Fruit fly (Drosophila melanogaster): ENCODE results near the gene Orc2.
A peak's percentile ranks its signal among the peaks of the same experiment; 100 is the strongest.

Gene Orc2

dm6 chr3R:14008854-14009253 is 44.2 kb downstream of the Orc2 start (continued):
- TF ChIP-seq vri (GFP tag; optimal IDR thresholded peaks at IDR 0.05): no peak
- peak; percentile 88 for TF ChIP-seq Gug (GFP tag; IDR thresholded peaks at IDR 0.05)
- TF ChIP-seq Eip93F (GFP tag; optimal IDR thresholded peaks at IDR 0.05): no peak
- TF ChIP-seq CG10631 (GFP tag; optimal IDR thresholded peaks at IDR 0.05): peak; percentile 74
- TF ChIP-seq achi (GFP tag; optimal IDR thresholded peaks at IDR 0.05): peak; percentile 77
- TF ChIP-seq esn (GFP tag; optimal IDR thresholded peaks at IDR 0.05): peak; percentile 70
- TF ChIP-seq CG8319 (GFP tag; optimal IDR thresholded peaks at IDR 0.05): peak; percentile 47
- TF ChIP-seq pdm3 (GFP tag; optimal IDR thresholded peaks at IDR 0.05): peak; percentile 83
- peak; percentile 86 for TF ChIP-seq net (GFP tag; optimal IDR thresholded peaks at IDR 0.05)
- peak; percentile 95 for TF ChIP-seq Hr4 (GFP tag; optimal IDR thresholded peaks at IDR 0.05)
- peak; percentile 71 for TF ChIP-seq CG6792 (GFP tag; optimal IDR thresholded peaks at IDR 0.05)
- peak; percentile 77 for TF ChIP-seq Eip75B (GFP tag; optimal IDR thresholded peaks at IDR 0.05)
- peak; percentile 92 for TF ChIP-seq CG15336 (GFP tag; IDR thresholded peaks at IDR 0.05)
- peak; percentile 80 for TF ChIP-seq acj6 (GFP tag; optimal IDR thresholded peaks at IDR 0.05)
- TF ChIP-seq Smox (GFP tag; optimal IDR thresholded peaks at IDR 0.05): peak; percentile 54
- peak; percentile 81 for TF ChIP-seq dac (GFP tag; optimal IDR thresholded peaks at IDR 0.05)
- TF ChIP-seq Sox14 (GFP tag; optimal IDR thresholded peaks at IDR 0.05): peak; percentile 80
- TF ChIP-seq CG11294 (GFP tag; IDR thresholded peaks at IDR 0.05): peak; percentile 80
- peak; percentile 50 for TF ChIP-seq Ets21C (GFP tag; optimal IDR thresholded peaks at IDR 0.05)
- TF ChIP-seq Hr38 (GFP tag; optimal IDR thresholded peaks at IDR 0.05): no peak
- TF ChIP-seq CG1621 (tag; optimal IDR thresholded peaks at IDR 0.05): peak; percentile 61
- peak; percentile 8 for TF ChIP-seq CG9139 (GFP tag; optimal IDR thresholded peaks at IDR 0.05)

dm6 chr3R:14009643-14010042 is 45.0 kb downstream of the Orc2 start:
- no peak for TF ChIP-seq CG10669 (GFP tag; optimal IDR thresholded peaks at IDR 0.05)
- peak; percentile 6 for TF ChIP-seq Met (GFP tag; optimal IDR thresholded peaks at IDR 0.05)
- no peak for TF ChIP-seq ss (GFP tag; optimal IDR thresholded peaks at IDR 0.05)
- TF ChIP-seq Eip75B (GFP tag; optimal IDR thresholded peaks at IDR 0.05): no peak
- no peak for TF ChIP-seq Sox15 (GFP tag; optimal IDR thresholded peaks at IDR 0.05)
- TF ChIP-seq eg (GFP tag; IDR thresholded peaks at IDR 0.05): peak; percentile 40; the same call in 1 of the 3 replicates
- no peak for TF ChIP-seq Gug (GFP tag; IDR thresholded peaks at IDR 0.05)
- TF ChIP-seq CG8319 (GFP tag; optimal IDR thresholded peaks at IDR 0.05): no peak
- TF ChIP-seq CG6854 (GFP tag; optimal IDR thresholded peaks at IDR 0.05): no peak
- TF ChIP-seq lz (GFP tag; optimal IDR thresholded peaks at IDR 0.05): no peak
- TF ChIP-seq CG4318 (GFP tag; optimal IDR thresholded peaks at IDR 0.05): peak; percentile 43
- no peak for TF ChIP-seq CG6808 (GFP tag; optimal IDR thresholded peaks at IDR 0.05)
- peak; percentile 52; the same call in 1 of the 2 replicates for TF ChIP-seq CG15336 (GFP tag; IDR thresholded peaks at IDR 0.05)
- TF ChIP-seq Ets21C (GFP tag; optimal IDR thresholded peaks at IDR 0.05): no peak
- no peak for TF ChIP-seq topi (GFP tag; optimal IDR thresholded peaks at IDR 0.05)
- TF ChIP-seq CG34406 (GFP tag; optimal IDR thresholded peaks at IDR 0.05): peak; percentile 11
- no peak for TF ChIP-seq CG10631 (GFP tag; optimal IDR thresholded peaks at IDR 0.05)
- no peak for TF ChIP-seq spab (GFP tag; optimal IDR thresholded peaks at IDR 0.05)
- no peak for TF ChIP-seq CG3919 (GFP tag; optimal IDR thresholded peaks at IDR 0.05)
- TF ChIP-seq vri (GFP tag; optimal IDR thresholded peaks at IDR 0.05): no peak
- no peak for TF ChIP-seq net (GFP tag; optimal IDR thresholded peaks at IDR 0.05)
- no peak for TF ChIP-seq fd59A (GFP tag; optimal IDR thresholded peaks at IDR 0.05)
- peak; percentile 32 for TF ChIP-seq achi (GFP tag; optimal IDR thresholded peaks at IDR 0.05)
- TF ChIP-seq CG16779 (tag; optimal IDR thresholded peaks at IDR 0.05): no peak
- no peak for TF ChIP-seq dsx (GFP tag; optimal IDR thresholded peaks at IDR 0.05; ENCODE audit: poor library complexity, severe bottlenecking)
- TF ChIP-seq svp (GFP tag): peak; percentile 67
- no peak for TF ChIP-seq CG11902 (GFP tag; optimal IDR thresholded peaks at IDR 0.05)
- no peak for TF ChIP-seq cyc (GFP tag; optimal IDR thresholded peaks at IDR 0.05)
- no peak for TF ChIP-seq fkh (GFP tag; optimal IDR thresholded peaks at IDR 0.05)
- TF ChIP-seq CG7368 (GFP tag; optimal IDR thresholded peaks at IDR 0.05): no peak
- peak; percentile 71 for TF ChIP-seq Hr4 (GFP tag; optimal IDR thresholded peaks at IDR 0.05)
- TF ChIP-seq fd85E (GFP tag; optimal IDR thresholded peaks at IDR 0.05): no peak
- no peak for TF ChIP-seq CG3032 (tag; optimal IDR thresholded peaks at IDR 0.05)
- no peak for TF ChIP-seq CG11762 (GFP tag; optimal IDR thresholded peaks at IDR 0.05; ENCODE audit: insufficient read depth)
- TF ChIP-seq dac (GFP tag; optimal IDR thresholded peaks at IDR 0.05): no peak
- TF ChIP-seq salr (GFP tag; optimal IDR thresholded peaks at IDR 0.05): no peak
- no peak for TF ChIP-seq CG1621 (tag; optimal IDR thresholded peaks at IDR 0.05)
- no peak for TF ChIP-seq CG31627 (GFP tag; optimal IDR thresholded peaks at IDR 0.05)
- peak; percentile 73 for TF ChIP-seq Eip78C (GFP tag)
- TF ChIP-seq Hr38 (GFP tag; optimal IDR thresholded peaks at IDR 0.05): no peak

Measured in whole organism, prepupa.